Worm (Caenorhabditis elegans) whole organism, L4 larva: ENCODE results near the gene C01G12.16.

ENCODE experiments used
- ama-1 ChIP-seq: fragments of 150-350 bp; optimal IDR thresholded peaks from 2 replicates; lab custom pipeline; 2014; ENCODE audit warnings: inconsistent platforms, mixed read lengths
- attf-4 ChIP-seq: sonication (generic microtip); optimal IDR thresholded peaks from 3 replicates; lab custom pipeline; 2017; ENCODE audit warnings: missing biosample characterization, missing genetic modification characterization
- ceh-82 ChIP-seq: sonication (generic microtip); optimal IDR thresholded peaks from 2 replicates; lab custom pipeline; 2017; ENCODE audit warnings: missing biosample characterization, missing genetic modification characterization
- egl-27 ChIP-seq: sonication (generic microtip); optimal IDR thresholded peaks from 3 replicates; lab custom pipeline; 2017; ENCODE audit warnings: missing biosample characterization, missing genetic modification reagents, missing genetic modification characterization
- egl-43 ChIP-seq: fragments of 200-800 bp; sonication (Bioruptor generic); IDR thresholded peaks from 2 replicates; pipeline ENCODE4 v1.3.6; 2022; ENCODE audit warnings: missing genetic modification reagents, missing genetic modification characterization, missing compliant biosample characterization
- fos-1 ChIP-seq: fragments of 150-350 bp; optimal IDR thresholded peaks from 2 replicates; lab custom pipeline; 2014; ENCODE audit warnings: missing biosample characterization, missing genetic modification characterization
- lin-1 ChIP-seq: fragments of 200-800 bp; sonication (Bioruptor generic); IDR thresholded peaks from 2 replicates; pipeline ENCODE4 v1.3.6; 2022; ENCODE audit warnings: missing genetic modification reagents, missing genetic modification characterization, missing compliant biosample characterization
- nhr-237 ChIP-seq: sonication (generic microtip); optimal IDR thresholded peaks from 2 replicates; lab custom pipeline; 2017; ENCODE audit warnings: missing biosample characterization, missing genetic modification characterization
- nhr-25 ChIP-seq: sonication (generic microtip); optimal IDR thresholded peaks from 2 replicates; lab custom pipeline; 2017; ENCODE audit warnings: missing genetic modification characterization, mild to moderate bottlenecking, missing compliant biosample characterization, antibody characterized with exemption, moderate library complexity, borderline replicate concordance; ENCODE audit not compliant: insufficient read depth
- nhr-28 ChIP-seq: fragments of 150-350 bp; optimal IDR thresholded peaks from 2 replicates; lab custom pipeline; 2014; ENCODE audit warnings: missing biosample characterization, missing genetic modification characterization
- pha-4 ChIP-seq, 2 experiments: fragments of 150-350 bp in 1 of 2; fragments of 200-800 bp in 1 of 2; sonication (Bioruptor generic) in 1 of 2; IDR thresholded peaks in 1 of 2; optimal IDR thresholded peaks in 1 of 2; 2 replicates each; pipeline versions ENCODE4 v1.3.6 to Lab custom; 2014 to 2022; ENCODE audit warnings: missing genetic modification characterization in 2 of 2, missing genetic modification reagents in 2 of 2, missing biosample characterization in 1 of 2, missing compliant biosample characterization in 1 of 2
- pqm-1 ChIP-seq: sonication (generic microtip); optimal IDR thresholded peaks from 2 replicates; lab custom pipeline; 2017; ENCODE audit warnings: missing biosample characterization, missing genetic modification characterization
- tra-1 ChIP-seq: fragments of 200-800 bp; sonication (Bioruptor generic); IDR thresholded peaks from 2 replicates; pipeline ENCODE4 v1.3.6; 2022; ENCODE audit warnings: missing genetic modification reagents, missing genetic modification characterization, missing compliant biosample characterization
- unc-62 ChIP-seq, 3 experiments: fragments of 150-350 bp in 1 of 3; sonication (generic microtip); optimal IDR thresholded peaks in 2 of 3; peaks in 1 of 3; 1 replicate in 1 of 3; 2 replicates in 2 of 3; lab custom pipeline; 2014 to 2017; ENCODE audit warnings: missing biosample characterization in 3 of 3, missing genetic modification characterization in 3 of 3, missing genetic modification reagents in 3 of 3, missing genotype in 1 of 3

- TF ChIP-seq nhr-237 (tag; lab: Kevin White, UChicago): no peak
- no peak for TF ChIP-seq lin-1 (GFP tag; lab: Robert Waterston, UW)
- no peak for TF ChIP-seq unc-62 (GFP tag; optimal IDR thresholded peaks at IDR 0.05 in 1 of 2; lab: Kevin White, UChicago)
- no peak for TF ChIP-seq unc-62 (tag; optimal IDR thresholded peaks at IDR 0.05; lab: Kevin White, UChicago)
- TF ChIP-seq attf-4 (tag; lab: Kevin White, UChicago): no peak
- no peak for TF ChIP-seq ama-1 (lab: Kevin White, UChicago)
- TF ChIP-seq egl-43 (GFP tag; lab: Robert Waterston, UW): no peak
- TF ChIP-seq ceh-82 (tag; lab: Kevin White, UChicago): no peak
- TF ChIP-seq fos-1 (tag; lab: Kevin White, UChicago): no peak
- peak; percentile 38 for TF ChIP-seq nhr-28 (tag; lab: Kevin White, UChicago)
- TF ChIP-seq egl-27 (tag; lab: Kevin White, UChicago): no peak
- no peak for TF ChIP-seq nhr-25 (tag; lab: Kevin White, UChicago)
- no peak for TF ChIP-seq pqm-1
- TF ChIP-seq tra-1 (GFP tag; lab: Robert Waterston, UW): no peak
- TF ChIP-seq pha-4 (GFP tag; IDR thresholded peaks at IDR 0.05; lab: Robert Waterston, UW): no peak
- no peak for TF ChIP-seq pha-4 (tag; optimal IDR thresholded peaks at IDR 0.05; lab: Kevin White, UChicago)
These were observed 9.4 kb upstream of the C01G12.16 start, which contains the start of the genes wht-3 and har-1 for ce11 chrIII:4151548-4152104.
